Worm (Caenorhabditis elegans) whole organism, early embryonic: Measurements from ENCODE around the gene eef-1B.2.
A peak's percentile ranks its signal among the peaks of the same experiment; 100 is the strongest.

Experiments
- B0310.2 ChIP-seq: sonication (generic microtip); optimal IDR thresholded peaks from 2 replicates; lab custom pipeline; 2016; ENCODE audit warnings: mild to moderate bottlenecking, missing genetic modification characterization, missing compliant biosample characterization
- aly-1 ChIP-seq: sonication (generic microtip); optimal IDR thresholded peaks from 2 replicates; lab custom pipeline; 2016; ENCODE audit warnings: missing genetic modification characterization, missing compliant biosample characterization
- ama-1 ChIP-seq: fragments of 150-350 bp; optimal IDR thresholded peaks from 2 replicates; lab custom pipeline; 2014
- ceh-13 ChIP-seq: fragments of 200-800 bp; sonication (Bioruptor generic); optimal IDR thresholded peaks from 2 replicates; lab custom pipeline; 2018; ENCODE audit warnings: mild to moderate bottlenecking, missing genetic modification characterization, missing compliant biosample characterization
- ceh-36 ChIP-seq: sonication (generic microtip); optimal IDR thresholded peaks from 2 replicates; lab custom pipeline; 2016; ENCODE audit warnings: missing genetic modification characterization, inconsistent platforms, missing compliant biosample characterization
- ets-7 ChIP-seq: sonication (generic microtip); optimal IDR thresholded peaks from 2 replicates; lab custom pipeline; 2016; ENCODE audit warnings: missing genotype, missing genetic modification characterization, missing compliant biosample characterization
- flt-1 ChIP-seq: fragments of 200-800 bp; sonication (Bioruptor generic); IDR thresholded peaks from 2 replicates; pipeline ENCODE4 v1.3.6; 2022; ENCODE audit warnings: missing genetic modification characterization, missing compliant biosample characterization
- hmbx-1 ChIP-seq: sonication (generic microtip); optimal IDR thresholded peaks from 2 replicates; lab custom pipeline; 2016; ENCODE audit warnings: mild to moderate bottlenecking, missing genetic modification characterization, missing compliant biosample characterization
- hmg-4 ChIP-seq: fragments of 200-800 bp; sonication (Bioruptor generic); optimal IDR thresholded peaks from 2 replicates; lab custom pipeline; 2018; ENCODE audit warnings: mild to moderate bottlenecking, missing genetic modification characterization, missing compliant biosample characterization
- hnd-1 ChIP-seq: sonication (generic microtip); optimal IDR thresholded peaks from 2 replicates; lab custom pipeline; 2016; ENCODE audit warnings: missing genetic modification characterization, missing compliant biosample characterization
- pes-1 ChIP-seq: fragments of 200-800 bp; sonication (Bioruptor generic); IDR thresholded peaks from 2 replicates; pipeline ENCODE4 v1.3.6; 2022; ENCODE audit warnings: missing genetic modification reagents, missing genetic modification characterization, missing compliant biosample characterization
- scrt-1 ChIP-seq: fragments of 200-800 bp; sonication (Bioruptor generic); IDR thresholded peaks from 2 replicates; pipeline ENCODE4 v1.3.6; 2022; ENCODE audit warnings: missing genetic modification characterization, missing compliant biosample characterization
- sea-1 ChIP-seq: fragments of 200-800 bp; sonication (Bioruptor generic); conservative IDR thresholded peaks from 2 replicates; pipeline ENCODE4 v1.3.6; 2022; ENCODE audit warnings: missing genetic modification characterization, missing compliant biosample characterization
- tbx-11 ChIP-seq: fragments of 200-800 bp; sonication (Bioruptor generic); IDR thresholded peaks from 2 replicates; pipeline ENCODE4 v1.3.6; 2022; ENCODE audit warnings: missing genetic modification characterization, missing compliant biosample characterization
- tbx-37 ChIP-seq: fragments of 200-800 bp; sonication (Bioruptor generic); conservative IDR thresholded peaks from 2 replicates; pipeline ENCODE4 v1.3.6; 2022; ENCODE audit warnings: missing genetic modification reagents, missing genetic modification characterization, missing compliant biosample characterization
- tra-4 ChIP-seq: sonication (generic microtip); optimal IDR thresholded peaks from 2 replicates; lab custom pipeline; 2017; ENCODE audit warnings: missing genetic modification characterization, missing compliant biosample characterization

The eef-1B.2 gene

DNA sequence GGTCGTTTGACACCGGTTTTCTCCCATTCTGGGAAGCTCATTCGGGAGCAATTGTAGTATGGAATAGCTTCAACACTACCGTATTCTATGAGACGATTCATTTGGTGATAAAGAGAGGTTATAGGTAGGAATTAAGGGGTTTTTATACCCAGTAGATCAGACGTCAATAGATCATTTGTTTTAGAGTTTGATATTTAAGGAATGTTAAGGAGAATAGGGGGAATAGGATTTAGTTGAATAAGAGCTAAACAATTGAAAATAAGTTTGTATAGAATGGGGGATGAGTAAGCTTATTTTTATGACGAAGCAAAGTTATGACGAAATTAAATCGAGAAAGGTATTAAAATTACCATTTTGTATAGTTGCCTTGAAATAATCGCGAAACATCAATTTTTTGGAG lies 16.1 kb downstream of the eef-1B.2 start, which contains the start of gene srt-47:
srt-47 (minus strand) TSS at position 101 of the 400 bp plus-strand sequence.
- TF ChIP-seq hmg-4 (GFP tag; lab: Kevin White, UChicago) (no peak), flt-1 (GFP tag; lab: Robert Waterston, UW) (no peak), ama-1 (lab: Kevin White, UChicago) (no peak), ceh-36 (tag; lab: Kevin White, UChicago) (no peak), hnd-1 (tag; lab: Kevin White, UChicago) (no peak)

DNA sequence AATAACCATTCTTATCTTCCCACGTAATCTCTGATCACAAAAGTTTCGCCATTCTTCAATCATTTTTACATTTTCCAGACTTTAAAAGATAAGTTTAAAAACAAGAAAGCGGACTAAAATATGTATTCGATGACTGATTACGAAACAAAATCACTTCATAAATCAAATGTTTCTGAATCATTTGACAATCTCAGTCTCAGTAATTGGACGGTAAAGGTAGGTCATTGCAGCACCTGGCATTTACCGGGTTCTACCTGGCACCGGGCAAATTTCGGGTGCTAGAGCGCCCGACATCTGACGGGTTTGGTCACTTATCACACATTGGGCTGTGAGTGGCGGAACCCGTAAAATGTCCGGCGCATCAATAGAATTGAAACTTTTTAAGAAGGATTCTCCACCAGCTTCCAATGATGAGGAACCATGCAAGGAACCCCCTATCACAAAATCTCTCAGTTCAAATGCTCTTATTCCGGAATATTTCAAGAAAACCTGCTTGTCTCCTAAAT lies 19.0 kb downstream of the eef-1B.2 start, which contains the start of gene Y41E3.19:
Y41E3.19 (plus strand) TSS at position 51 of the 506 bp plus-strand sequence.
- TF ChIP-seq aly-1 (tag; lab: Kevin White, UChicago): no peak
- TF ChIP-seq tbx-37 (GFP tag; lab: Robert Waterston, UW): no peak
- TF ChIP-seq ets-7 (tag; lab: Kevin White, UChicago): no peak
- no peak for TF ChIP-seq tbx-11 (GFP tag; lab: Robert Waterston, UW)
- TF ChIP-seq flt-1 (GFP tag; lab: Robert Waterston, UW): no peak
- no peak for TF ChIP-seq pes-1 (GFP tag; lab: Robert Waterston, UW)
- TF ChIP-seq hnd-1 (tag; lab: Kevin White, UChicago): no peak
- TF ChIP-seq ceh-13 (GFP tag; lab: Kevin White, UChicago): no peak
- TF ChIP-seq scrt-1: no peak
- no peak for TF ChIP-seq ceh-36 (tag; lab: Kevin White, UChicago)
- TF ChIP-seq tra-4 (tag; lab: Kevin White, UChicago): no peak
- no peak for TF ChIP-seq hmbx-1 (tag; lab: Kevin White, UChicago)
- no peak for TF ChIP-seq ama-1 (lab: Kevin White, UChicago)

DNA sequence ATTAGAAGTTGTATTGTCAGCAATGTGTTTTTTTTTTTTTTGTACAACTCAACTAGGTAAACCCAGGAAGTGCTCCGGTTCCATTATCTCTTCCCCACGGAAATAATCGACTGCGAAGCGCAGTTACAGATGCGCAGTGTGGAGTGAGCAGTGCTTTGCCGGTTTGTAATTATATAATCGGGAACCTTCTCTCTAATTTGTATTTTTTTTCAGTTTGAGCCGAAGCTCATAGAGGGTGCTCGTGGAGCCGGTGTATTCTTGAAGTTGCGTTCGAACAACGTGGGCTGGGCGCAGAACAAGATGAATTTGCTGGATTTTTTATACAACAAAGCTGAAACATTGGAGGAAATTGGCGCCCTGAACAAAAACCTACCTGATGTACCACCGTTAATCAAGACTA lies 20.9 kb downstream of the eef-1B.2 start, which contains the start of gene Y41E3.13:
Y41E3.13 (plus strand) TSS at position 301 of the 400 bp plus-strand sequence.
- TF ChIP-seq pes-1 (GFP tag; lab: Robert Waterston, UW) (no peak), sea-1 (GFP tag; lab: Robert Waterston, UW) (no peak), hnd-1 (tag; lab: Kevin White, UChicago) (no peak)

DNA sequence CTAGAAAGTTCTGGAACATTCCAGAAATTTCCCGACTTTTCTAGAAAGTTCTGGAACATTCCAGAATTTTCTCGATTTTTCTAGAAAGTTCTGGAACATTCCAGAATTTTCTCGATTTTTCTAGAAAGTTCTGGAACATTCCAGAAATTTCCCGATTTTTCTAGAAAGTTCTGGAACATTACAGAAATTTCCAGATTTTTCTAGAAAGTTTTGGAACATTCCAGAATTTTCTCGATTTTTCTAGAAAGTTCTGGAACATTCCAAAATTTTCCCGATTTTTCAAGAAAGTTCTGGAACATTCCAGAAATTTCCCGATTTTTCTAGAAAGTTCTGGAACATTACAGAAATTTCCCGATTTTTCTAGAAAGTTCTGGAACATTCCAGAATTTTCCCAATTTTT lies 22.0 kb downstream of the eef-1B.2 start:
- TF ChIP-seq sea-1 (GFP tag; lab: Robert Waterston, UW) (peak; percentile 69; the same call in 1 of the 2 replicates), hnd-1 (tag; lab: Kevin White, UChicago) (peak; percentile 5), pes-1 (GFP tag; lab: Robert Waterston, UW) (peak; percentile 85), flt-1 (GFP tag; lab: Robert Waterston, UW) (peak; percentile 72; the same call in 1 of the 2 replicates)

DNA sequence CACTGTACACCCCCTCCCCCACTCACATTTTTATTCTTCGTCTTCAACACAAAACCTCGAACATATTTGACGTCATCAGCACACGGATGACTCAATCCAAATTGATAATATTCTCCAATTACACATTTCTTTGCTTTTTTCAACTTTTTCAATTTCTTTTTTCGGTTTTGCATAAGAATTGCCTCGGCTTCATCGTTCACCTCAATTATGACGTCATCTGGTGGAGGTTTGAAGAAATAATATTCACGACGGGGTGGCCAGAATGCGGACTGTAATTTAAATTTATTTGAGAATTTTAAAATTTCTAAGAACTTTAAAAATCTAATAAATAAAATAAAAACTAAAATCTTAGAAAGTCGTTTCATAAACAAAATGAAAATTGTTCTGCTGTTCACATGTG lies 26.7 kb downstream of the eef-1B.2 start:
- no peak for TF ChIP-seq pes-1 (GFP tag; lab: Robert Waterston, UW)

DNA sequence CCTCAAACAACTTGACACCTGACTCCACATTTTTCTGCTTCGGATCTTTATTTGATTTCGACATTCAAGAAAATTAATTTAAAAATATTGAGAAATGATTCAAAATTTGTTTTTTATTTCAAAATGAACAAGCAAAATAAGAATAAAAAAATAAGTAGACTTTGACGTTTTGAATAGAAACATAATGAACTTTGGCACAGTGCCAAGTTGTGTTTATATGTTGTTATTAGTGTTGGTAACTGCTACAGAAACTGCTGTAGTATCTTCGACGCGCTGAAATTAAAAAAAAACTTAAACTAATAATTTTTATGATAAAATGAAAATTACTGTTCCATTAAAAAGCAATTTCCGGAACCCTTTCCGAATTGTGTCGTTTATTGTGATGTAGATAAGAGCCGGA lies 28.5 kb downstream of the eef-1B.2 start, which contains the start of gene Y41E3.18:
Y41E3.18 (minus strand) TSS at position 101 of the 400 bp plus-strand sequence.
- TF ChIP-seq pes-1 (GFP tag; lab: Robert Waterston, UW) (no peak), flt-1 (GFP tag; lab: Robert Waterston, UW) (no peak)

DNA sequence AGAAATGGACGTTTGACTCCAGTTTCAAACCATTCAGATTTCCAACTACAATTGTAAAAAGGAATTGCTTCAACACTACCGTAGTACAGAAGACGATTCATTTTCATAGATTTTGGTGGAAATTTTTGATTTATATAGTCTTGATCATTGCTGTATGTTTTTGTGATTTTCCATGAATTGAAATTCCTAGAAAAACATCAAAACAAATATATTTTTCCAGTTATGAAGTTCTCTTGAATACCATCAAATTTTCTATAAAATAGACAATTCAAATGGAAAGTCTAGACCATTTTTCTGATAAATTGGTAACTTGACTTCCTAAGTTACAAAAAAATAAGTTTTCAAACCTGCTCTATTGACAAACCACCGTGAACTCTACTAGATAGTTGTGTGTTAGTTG lies 31.7 kb downstream of the eef-1B.2 start, which contains the start of gene srt-48:
srt-48 (minus strand) TSS at position 101 of the 400 bp plus-strand sequence.
- TF ChIP-seq B0310.2 (tag; lab: Kevin White, UChicago): no peak
- TF ChIP-seq flt-1 (GFP tag; lab: Robert Waterston, UW): no peak
- TF ChIP-seq tra-4 (tag; lab: Kevin White, UChicago): no peak
- TF ChIP-seq ceh-13 (GFP tag; lab: Kevin White, UChicago): no peak

DNA sequence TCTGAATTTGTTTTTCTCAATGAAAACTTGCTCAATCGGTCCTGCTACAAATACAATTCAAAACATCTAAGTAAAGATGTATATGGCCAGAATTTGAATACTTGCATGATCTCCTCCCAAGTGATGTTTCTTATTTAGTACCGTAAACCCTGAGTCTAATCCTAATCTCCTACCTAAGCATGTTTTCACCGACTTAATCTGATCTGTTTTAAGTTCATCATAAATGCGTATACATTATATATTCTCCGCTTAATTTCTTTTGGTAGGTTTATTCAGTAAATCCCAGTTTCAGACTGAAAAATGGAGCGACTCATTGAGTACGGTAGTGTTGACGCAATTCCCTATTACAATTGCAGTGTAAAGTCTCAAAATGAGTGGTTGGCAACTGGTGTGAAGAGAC lies 37.3 kb downstream of the eef-1B.2 start, which contains the start of gene srt-50:
srt-50 (plus strand) TSS at position 301 of the 400 bp plus-strand sequence.
- TF ChIP-seq sea-1 (GFP tag; lab: Robert Waterston, UW): no peak
